Worm (Caenorhabditis elegans): Measurements from ENCODE around the gene pals-37.

DNA sequence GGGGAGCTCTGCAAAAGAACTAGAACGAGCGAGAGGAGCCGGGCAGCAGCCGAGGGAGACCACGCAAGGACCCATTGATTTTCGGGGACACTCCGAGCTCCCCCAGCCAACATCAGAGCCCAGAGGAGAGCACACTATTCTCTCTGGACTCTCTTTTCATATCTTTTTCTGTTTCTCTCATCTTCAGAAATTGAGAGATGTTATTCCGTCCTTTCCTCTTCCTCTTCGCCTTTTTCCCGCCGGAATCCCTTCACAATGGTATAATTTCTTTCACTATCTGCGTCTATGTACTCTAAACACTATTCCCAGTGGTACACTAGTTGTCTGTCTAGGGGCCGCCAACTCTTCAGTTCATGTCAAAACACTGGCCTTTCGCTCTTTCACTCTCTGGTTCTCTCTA is 24.1 kb upstream of the pals-37 start:
- peak; percentile 88 for TF ChIP-seq ceh-14 (tag; optimal IDR thresholded peaks at IDR 0.05)
- no peak for TF ChIP-seq npax-4 (tag; optimal IDR thresholded peaks at IDR 0.05)
- no peak for TF ChIP-seq dmd-4 (tag; optimal IDR thresholded peaks at IDR 0.05; ENCODE audit: borderline replicate concordance)
- TF ChIP-seq ref-2 (tag; optimal IDR thresholded peaks at IDR 0.05): peak; percentile 67
- no peak for TF ChIP-seq ceh-19 (GFP tag; optimal IDR thresholded peaks at IDR 0.05)

Data from whole organism, late embryonic.